Worm (Caenorhabditis elegans) whole organism, L1 larva: ENCODE measurements around the gene F01F1.14.
A peak's percentile ranks its signal among the peaks of the same experiment; 100 is the strongest.

Experiments
- C16A3.4 ChIP-seq: fragments of 150-350 bp; optimal IDR thresholded peaks from 2 replicates; lab custom pipeline; 2014; ENCODE audit warnings: missing biosample characterization, missing genetic modification characterization
- ama-1 ChIP-seq: fragments of 150-350 bp; optimal IDR thresholded peaks from 2 replicates; lab custom pipeline; 2014
- blmp-1 ChIP-seq: fragments of 150-350 bp; optimal IDR thresholded peaks from 2 replicates; lab custom pipeline; 2014; ENCODE audit warnings: missing biosample characterization, missing genetic modification characterization
- ceh-8 ChIP-seq: fragments of 200-800 bp; sonication (Bioruptor generic); optimal IDR thresholded peaks from 2 replicates; lab custom pipeline; 2018; ENCODE audit warnings: mild to moderate bottlenecking, missing genetic modification characterization, moderate library complexity, missing compliant biosample characterization
- ceh-82 ChIP-seq, 3 experiments: fragments of 150-350 bp in 1 of 3; sonication (generic microtip) in 2 of 3; optimal IDR thresholded peaks; 2 replicates each; lab custom pipeline; 2014 to 2017; ENCODE audit warnings: missing biosample characterization in 3 of 3, missing genetic modification characterization in 3 of 3
- ceh-88 ChIP-seq: fragments of 200-800 bp; sonication (Bioruptor generic); IDR thresholded peaks from 2 replicates; pipeline ENCODE4 v1.3.6; 2022; ENCODE audit warnings: missing genetic modification characterization, missing compliant biosample characterization
- ces-1 ChIP-seq: fragments of 150-350 bp; optimal IDR thresholded peaks from 2 replicates; lab custom pipeline; 2014; ENCODE audit warnings: missing biosample characterization, missing genetic modification reagents, missing genetic modification characterization
- efl-1 ChIP-seq, 4 experiments: fragments of 150-350 bp; optimal IDR thresholded peaks in 3 of 4; peaks in 1 of 4; 1 replicate in 1 of 4; 2 replicates in 3 of 4; lab custom pipeline; 2014; ENCODE audit warnings: missing biosample characterization in 2 of 4, missing genetic modification characterization in 2 of 4, missing genetic modification reagents in 2 of 4
- efl-3 ChIP-seq: fragments of 200-800 bp; sonication (Bioruptor generic); optimal IDR thresholded peaks from 2 replicates; lab custom pipeline; 2018; ENCODE audit warnings: mild to moderate bottlenecking, missing genetic modification characterization, missing compliant biosample characterization
- egl-13 ChIP-seq: sonication (generic microtip); optimal IDR thresholded peaks from 2 replicates; lab custom pipeline; 2016; ENCODE audit warnings: missing genotype, missing genetic modification reagents, missing genetic modification characterization, missing compliant biosample characterization
- egl-27 ChIP-seq, 2 experiments: fragments of 150-350 bp in 1 of 2; sonication (generic microtip); optimal IDR thresholded peaks; 3 replicates each; lab custom pipeline; 2017 to 2018; ENCODE audit warnings: missing biosample characterization in 2 of 2, missing genetic modification characterization in 2 of 2, missing genetic modification reagents in 2 of 2
- fos-1 ChIP-seq: fragments of 150-350 bp; optimal IDR thresholded peaks from 2 replicates; lab custom pipeline; 2014; ENCODE audit warnings: missing biosample characterization, missing genetic modification characterization
- grh-1 ChIP-seq: fragments of 200-800 bp; sonication (Bioruptor generic); IDR thresholded peaks from 2 replicates; pipeline ENCODE4 v1.3.6; 2022; ENCODE audit warnings: missing genetic modification reagents, missing genetic modification characterization, missing compliant biosample characterization
- hlh-4 ChIP-seq: sonication (generic microtip); optimal IDR thresholded peaks from 2 replicates; lab custom pipeline; 2016; ENCODE audit warnings: mild to moderate bottlenecking, missing genetic modification characterization, missing compliant biosample characterization
- irx-1 ChIP-seq: sonication (generic microtip); optimal IDR thresholded peaks from 2 replicates; lab custom pipeline; 2016; ENCODE audit warnings: missing genetic modification characterization, missing compliant biosample characterization
- lin-14 ChIP-seq: fragments of 200-800 bp; sonication (Bioruptor generic); optimal IDR thresholded peaks from 2 replicates; lab custom pipeline; 2018; ENCODE audit warnings: mild to moderate bottlenecking, missing genetic modification characterization, moderate library complexity, missing compliant biosample characterization
- lin-35 ChIP-seq, 2 experiments: fragments of 150-350 bp; optimal IDR thresholded peaks; 2 replicates each; lab custom pipeline; 2014; ENCODE audit warnings: missing biosample characterization in 2 of 2, missing genetic modification characterization in 2 of 2, missing genetic modification reagents in 2 of 2
- lin-39 ChIP-seq: fragments of 150-350 bp; optimal IDR thresholded peaks from 2 replicates; lab custom pipeline; 2014; ENCODE audit warnings: missing biosample characterization, missing genetic modification reagents, missing genetic modification characterization
- lir-3 ChIP-seq: sonication (generic microtip); optimal IDR thresholded peaks from 2 replicates; lab custom pipeline; 2016; ENCODE audit warnings: mild to moderate bottlenecking, missing genetic modification characterization, moderate library complexity, missing compliant biosample characterization; ENCODE audit not compliant: poor library complexity
- lsy-2 ChIP-seq, 2 experiments: fragments of 150-350 bp; optimal IDR thresholded peaks; 2 replicates each; lab custom pipeline; 2014; ENCODE audit warnings: missing biosample characterization in 2 of 2, missing genetic modification characterization in 2 of 2
- mdl-1 ChIP-seq, 2 experiments: fragments of 150-350 bp; optimal IDR thresholded peaks; 2 replicates each; lab custom pipeline; 2014 to 2017; ENCODE audit warnings: missing biosample characterization in 2 of 2, missing genetic modification characterization in 2 of 2, inconsistent platforms in 1 of 2
- mef-2 ChIP-seq: fragments of 150-350 bp; optimal IDR thresholded peaks from 2 replicates; lab custom pipeline; 2014; ENCODE audit warnings: missing biosample characterization, missing genetic modification characterization
- nhr-11 ChIP-seq: fragments of 150-350 bp; optimal IDR thresholded peaks from 2 replicates; lab custom pipeline; 2014; ENCODE audit warnings: missing biosample characterization, missing genetic modification characterization
- nhr-20 ChIP-seq: sonication (generic microtip); optimal IDR thresholded peaks from 2 replicates; lab custom pipeline; 2016; ENCODE audit warnings: mild to moderate bottlenecking, missing genetic modification characterization, missing compliant biosample characterization
- nhr-28 ChIP-seq: fragments of 150-350 bp; optimal IDR thresholded peaks from 2 replicates; lab custom pipeline; 2014; ENCODE audit warnings: missing biosample characterization, missing genetic modification characterization
- nhr-47 ChIP-seq: sonication (generic microtip); optimal IDR thresholded peaks from 2 replicates; lab custom pipeline; 2016; ENCODE audit warnings: mild to moderate bottlenecking, missing genetic modification characterization, moderate library complexity, missing compliant biosample characterization
- nhr-77 ChIP-seq: fragments of 150-350 bp; optimal IDR thresholded peaks from 2 replicates; lab custom pipeline; 2014; ENCODE audit warnings: missing biosample characterization, missing genetic modification characterization
- nhr-84 ChIP-seq: sonication (generic microtip); optimal IDR thresholded peaks from 2 replicates; lab custom pipeline; 2017; ENCODE audit warnings: missing biosample characterization, missing genetic modification characterization
- nhr-85 ChIP-seq: sonication (generic microtip); peaks from one replicate; lab custom pipeline; 2016; ENCODE audit warnings: missing genetic modification characterization, inconsistent platforms, missing compliant biosample characterization
- nhr-90 ChIP-seq: sonication (generic microtip); optimal IDR thresholded peaks from 2 replicates; lab custom pipeline; 2016; ENCODE audit warnings: mild to moderate bottlenecking, missing genetic modification characterization, missing compliant biosample characterization; ENCODE audit not compliant: poor library complexity
- pax-3 ChIP-seq: fragments of 200-800 bp; sonication (Bioruptor generic); optimal IDR thresholded peaks from 2 replicates; lab custom pipeline; 2018; ENCODE audit warnings: mild to moderate bottlenecking, missing genetic modification characterization, moderate library complexity, missing compliant biosample characterization
- rnt-1 ChIP-seq: sonication (generic microtip); optimal IDR thresholded peaks from 2 replicates; lab custom pipeline; 2016; ENCODE audit warnings: mild to moderate bottlenecking, missing genetic modification characterization, moderate library complexity, missing compliant biosample characterization
- skn-1 ChIP-seq: fragments of 150-350 bp; optimal IDR thresholded peaks from 2 replicates; lab custom pipeline; 2014; ENCODE audit warnings: missing biosample characterization, missing genetic modification characterization
- snpc-4 ChIP-seq: fragments of 150-350 bp; optimal IDR thresholded peaks from 2 replicates; lab custom pipeline; 2014; ENCODE audit warnings: missing biosample characterization, missing genetic modification characterization
- sox-4 ChIP-seq: sonication (generic microtip); optimal IDR thresholded peaks from 2 replicates; lab custom pipeline; 2016; ENCODE audit warnings: missing genetic modification characterization, missing compliant biosample characterization
- unc-130 ChIP-seq: fragments of 150-350 bp; optimal IDR thresholded peaks from 2 replicates; lab custom pipeline; 2017; ENCODE audit warnings: missing biosample characterization, missing genetic modification characterization, inconsistent platforms
- ztf-11 ChIP-seq, 2 experiments: sonication (generic microtip); optimal IDR thresholded peaks; 2 replicates each; lab custom pipeline; 2016 to 2017; ENCODE audit warnings: missing genetic modification characterization in 2 of 2, missing biosample characterization in 1 of 2, missing compliant biosample characterization in 1 of 2
- ztf-4 ChIP-seq: fragments of 150-350 bp; optimal IDR thresholded peaks from 2 replicates; lab custom pipeline; 2014; ENCODE audit warnings: missing biosample characterization, missing genetic modification characterization

The F01F1.14 gene

ce11 chrIII:5897468-5897867 lies 14.7 kb upstream of the F01F1.14 start (continued):
- TF ChIP-seq ceh-82 (tag; optimal IDR thresholded peaks at IDR 0.05; lab: Kevin White, UChicago) = no peak
- peak; percentile 8 for TF ChIP-seq blmp-1 (tag; lab: Kevin White, UChicago)
- no peak for TF ChIP-seq efl-3 (GFP tag; lab: Kevin White, UChicago)
- TF ChIP-seq rnt-1 = no peak
- TF ChIP-seq ceh-8 (GFP tag; lab: Kevin White, UChicago) = no peak
- TF ChIP-seq efl-1 (optimal IDR thresholded peaks at IDR 0.05; lab: Kevin White, UChicago) = peak; percentile 4 to 12
- TF ChIP-seq efl-1 (GFP tag; optimal IDR thresholded peaks at IDR 0.05 in 1 of 2; lab: Kevin White, UChicago) = peak in 1 of 2 experiments; percentile 11
- TF ChIP-seq nhr-28 = no peak
- no peak for TF ChIP-seq nhr-47
- peak in 1 of 2 experiments; percentile 27 for TF ChIP-seq lsy-2 (tag; optimal IDR thresholded peaks at IDR 0.05; lab: Kevin White, UChicago)
- no peak for TF ChIP-seq unc-130 (tag; lab: Kevin White, UChicago)
- TF ChIP-seq lir-3 (tag; lab: Kevin White, UChicago) = no peak
- no peak for TF ChIP-seq fos-1 (tag; lab: Kevin White, UChicago)
- TF ChIP-seq, all 84 proteins: peak for 7

- TF ChIP-seq ceh-88 (GFP tag; lab: Robert Waterston, UW) (no peak), snpc-4 (tag; lab: Kevin White, UChicago) (no peak), pax-3 (no peak), ces-1 (GFP tag; lab: Kevin White, UChicago) (no peak), sox-4 (tag; lab: Kevin White, UChicago) (no peak), lin-35 (GFP tag; optimal IDR thresholded peaks at IDR 0.05; lab: Kevin White, UChicago) (no peak), nhr-84 (tag; lab: Kevin White, UChicago) (no peak), irx-1 (tag; lab: Kevin White, UChicago) (no peak), egl-27 (tag; optimal IDR thresholded peaks at IDR 0.05; lab: Kevin White, UChicago) (no peak)
Measured at ce11 chrIII:5895913-5896312, 13.2 kb upstream of the F01F1.14 start, which contains the start of gene pxl-1. Gene pxl-1, minus strand, starts transcription at chrIII:5896013.

ce11 chrIII:5892909-5893308 lies 10.2 kb upstream of the F01F1.14 start:
- TF ChIP-seq lin-14 (GFP tag; lab: Kevin White, UChicago) (peak; percentile 32), efl-1 (optimal IDR thresholded peaks at IDR 0.05; lab: Kevin White, UChicago) (no peak), efl-1 (GFP tag; optimal IDR thresholded peaks at IDR 0.05 in 1 of 2; lab: Kevin White, UChicago) (peak in 1 of 2 experiments; percentile 39), skn-1 (tag; lab: Kevin White, UChicago) (no peak), nhr-77 (tag; lab: Kevin White, UChicago) (peak; percentile 41), mdl-1 (tag; optimal IDR thresholded peaks at IDR 0.05; lab: Kevin White, UChicago) (peak in 1 of 2 experiments; percentile 21), nhr-20 (tag; lab: Kevin White, UChicago) (no peak)

ce11 chrIII:5888675-5889074 lies 6.0 kb upstream of the F01F1.14 start, which contains the start of gene C28H8.8:
Gene C28H8.8, minus strand, starts transcription at chrIII:5888775.
- TF ChIP-seq nhr-11 (tag; lab: Kevin White, UChicago) (no peak), lin-35 (GFP tag; optimal IDR thresholded peaks at IDR 0.05; lab: Kevin White, UChicago) (no peak), grh-1 (GFP tag; lab: Robert Waterston, UW) (no peak), ama-1 (no peak), lin-39 (tag; lab: Kevin White, UChicago) (no peak), snpc-4 (tag; lab: Kevin White, UChicago) (no peak), hlh-4 (no peak), nhr-85 (tag; lab: Kevin White, UChicago) (no peak), nhr-90 (no peak), egl-13 (no peak), ztf-4 (no peak), ceh-82 (tag; optimal IDR thresholded peaks at IDR 0.05; lab: Kevin White, UChicago) (no peak), mef-2 (no peak), skn-1 (tag; lab: Kevin White, UChicago) (no peak), efl-1 (optimal IDR thresholded peaks at IDR 0.05; lab: Kevin White, UChicago) (no peak), efl-1 (GFP tag; optimal IDR thresholded peaks at IDR 0.05 in 1 of 2; lab: Kevin White, UChicago) (no peak), ztf-11 (tag; optimal IDR thresholded peaks at IDR 0.05; lab: Kevin White, UChicago) (no peak), C16A3.4 (no peak)
- TF ChIP-seq, all 84 proteins: peak for 0
